Fruit fly (Drosophila melanogaster) whole organism, embryonic: Measurements from ENCODE around the gene CG17906.

ENCODE experiments used
- Asciz ChIP-seq: fragments of 200-800 bp; sonication (Bioruptor generic); optimal IDR thresholded peaks from 2 replicates; lab custom pipeline; 2017; ENCODE audit warnings: missing biosample characterization, mild to moderate bottlenecking, missing genetic modification characterization, missing genetic modification reagents
- B-H1 ChIP-seq: fragments of 200-800 bp; sonication (Bioruptor generic); IDR thresholded peaks from 3 replicates; pipeline ENCODE4 v1.3.6; 2022; ENCODE audit warnings: missing biosample characterization, missing genetic modification characterization
- CG12299 ChIP-seq: fragments of 200-800 bp; sonication (Bioruptor generic); optimal IDR thresholded peaks from 2 replicates; lab custom pipeline; 2018; ENCODE audit warnings: missing biosample characterization, mild to moderate bottlenecking, missing genetic modification characterization
- CG12769 ChIP-seq: fragments of 200-800 bp; sonication (Bioruptor generic); optimal IDR thresholded peaks from 2 replicates; lab custom pipeline; 2019; ENCODE audit warnings: missing biosample characterization, mild to moderate bottlenecking, missing genetic modification characterization, moderate library complexity
- CG14014 ChIP-seq: fragments of 200-800 bp; sonication (Bioruptor generic); IDR thresholded peaks from 2 replicates; pipeline ENCODE4 v1.3.6; 2022; ENCODE audit warnings: missing biosample characterization, missing genetic modification characterization
- CG14860 ChIP-seq: fragments of 200-800 bp; sonication (Bioruptor generic); IDR thresholded peaks from 3 replicates; pipeline ENCODE4 v1.3.6; 2022; ENCODE audit warnings: missing biosample characterization, missing genetic modification characterization; ENCODE audit not compliant: partially characterized antibody
- CG17361 ChIP-seq: fragments of 200-800 bp; sonication (Bioruptor generic); IDR thresholded peaks from 3 replicates; pipeline ENCODE4 v1.3.6; 2022; ENCODE audit warnings: missing biosample characterization, missing genetic modification characterization
- CG17912 ChIP-seq: fragments of 200-800 bp; sonication (Bioruptor generic); optimal IDR thresholded peaks from 2 replicates; lab custom pipeline; 2018; ENCODE audit warnings: missing biosample characterization, mild to moderate bottlenecking, missing genetic modification characterization
- CG18011 ChIP-seq: fragments of 200-800 bp; sonication (Bioruptor generic); optimal IDR thresholded peaks from 2 replicates; lab custom pipeline; 2017; ENCODE audit warnings: missing biosample characterization, missing genetic modification characterization, mild to moderate bottlenecking, moderate library complexity, missing genotype
- CG1832 ChIP-seq: fragments of 200-800 bp; sonication (Bioruptor generic); optimal IDR thresholded peaks from 2 replicates; lab custom pipeline; 2017; ENCODE audit warnings: missing biosample characterization, mild to moderate bottlenecking, missing genetic modification characterization, inconsistent platforms
- CG2120 ChIP-seq: fragments of 200-800 bp; sonication (Bioruptor generic); optimal IDR thresholded peaks from 3 replicates; lab custom pipeline; 2016; ENCODE audit warnings: missing biosample characterization, missing genetic modification characterization
- CG31365 ChIP-seq: fragments of 200-800 bp; sonication (Bioruptor generic); optimal IDR thresholded peaks from 2 replicates; lab custom pipeline; 2018; ENCODE audit warnings: missing biosample characterization, mild to moderate bottlenecking, missing genetic modification characterization
- CG4617 ChIP-seq: fragments of 200-800 bp; sonication (Bioruptor generic); optimal IDR thresholded peaks from 3 replicates; lab custom pipeline; 2016; ENCODE audit warnings: missing biosample characterization, missing genetic modification characterization, borderline replicate concordance
- CG4854 ChIP-seq: fragments of 200-800 bp; sonication (Bioruptor generic); optimal IDR thresholded peaks from 2 replicates; lab custom pipeline; 2016; ENCODE audit warnings: missing biosample characterization, missing genetic modification characterization, inconsistent platforms
- CG6683 ChIP-seq: fragments of 200-800 bp; sonication (Bioruptor generic); optimal IDR thresholded peaks from 2 replicates; lab custom pipeline; 2017; ENCODE audit warnings: missing biosample characterization, mild to moderate bottlenecking, missing genetic modification characterization, missing genetic modification reagents
- CG6854 ChIP-seq: fragments of 200-800 bp; sonication (Bioruptor generic); optimal IDR thresholded peaks from 3 replicates; lab custom pipeline; 2017; ENCODE audit warnings: missing biosample characterization, mild to moderate bottlenecking, missing genetic modification characterization
- CG7556 ChIP-seq: fragments of 200-800 bp; sonication (Bioruptor generic); optimal IDR thresholded peaks from 2 replicates; lab custom pipeline; 2017; ENCODE audit warnings: missing biosample characterization, mild to moderate bottlenecking, missing genetic modification characterization
- CG8089 ChIP-seq: fragments of 200-800 bp; sonication (Bioruptor generic); optimal IDR thresholded peaks from 3 replicates; lab custom pipeline; 2016; ENCODE audit warnings: missing biosample characterization, missing genetic modification characterization
- CG8924 ChIP-seq: fragments of 200-800 bp; optimal IDR thresholded peaks from 3 replicates; lab custom pipeline; 2019; ENCODE audit warnings: missing biosample characterization, mild to moderate bottlenecking, missing genetic modification characterization, moderate library complexity
- CG8944 ChIP-seq: fragments of 200-800 bp; sonication (Bioruptor generic); optimal IDR thresholded peaks from 3 replicates; lab custom pipeline; 2016; ENCODE audit warnings: missing biosample characterization, missing genetic modification characterization
- Chrac-16 ChIP-seq: fragments of 200-800 bp; sonication (Bioruptor generic); optimal IDR thresholded peaks from 3 replicates; lab custom pipeline; 2016; ENCODE audit warnings: missing biosample characterization, missing genetic modification characterization
- Dbx ChIP-seq: fragments of 200-800 bp; sonication (Bioruptor generic); IDR thresholded peaks from 3 replicates; pipeline ENCODE4 v1.3.6; 2022; ENCODE audit warnings: missing biosample characterization, missing genetic modification characterization
- Dip2 ChIP-seq: fragments of 200-800 bp; sonication (Bioruptor generic); IDR thresholded peaks from 2 replicates; pipeline ENCODE4 v1.3.6; 2022; ENCODE audit warnings: missing biosample characterization, missing genetic modification characterization
- E2f2 ChIP-seq: fragments of 200-800 bp; sonication (Bioruptor generic); IDR thresholded peaks from 2 replicates; pipeline ENCODE4 v1.3.6; 2022; ENCODE audit warnings: missing biosample characterization, missing genetic modification characterization
- NFAT ChIP-seq: fragments of 200-800 bp; sonication (Bioruptor generic); IDR thresholded peaks from 2 replicates; pipeline ENCODE4 v1.3.6; 2022; ENCODE audit warnings: missing biosample characterization, missing genetic modification characterization
- Nf-YA ChIP-seq: fragments of 200-800 bp; sonication (Bioruptor generic); IDR thresholded peaks from 2 replicates; pipeline ENCODE4 v1.3.6; 2022; ENCODE audit warnings: missing biosample characterization, missing genetic modification characterization
- Sox102F ChIP-seq: fragments of 200-800 bp; sonication (Bioruptor generic); optimal IDR thresholded peaks from 2 replicates; lab custom pipeline; 2018; ENCODE audit warnings: missing biosample characterization, mild to moderate bottlenecking, missing genetic modification characterization, moderate library complexity
- abd-A ChIP-seq: fragments of 200-800 bp; sonication (Bioruptor generic); optimal IDR thresholded peaks from 3 replicates; lab custom pipeline; 2019; ENCODE audit warnings: missing biosample characterization, mild to moderate bottlenecking, missing genetic modification characterization, moderate library complexity
- bab2 ChIP-seq: fragments of 200-800 bp; sonication (Bioruptor generic); optimal IDR thresholded peaks from 2 replicates; lab custom pipeline; 2016; ENCODE audit warnings: missing biosample characterization, missing genetic modification characterization
- da ChIP-seq: fragments of 200-800 bp; sonication (Bioruptor generic); optimal IDR thresholded peaks from 2 replicates; lab custom pipeline; 2016; ENCODE audit warnings: missing biosample characterization, missing genetic modification characterization
- fu2 ChIP-seq: fragments of 200-800 bp; sonication (Bioruptor generic); optimal IDR thresholded peaks from 2 replicates; lab custom pipeline; 2016; ENCODE audit warnings: missing biosample characterization, missing genetic modification characterization
- gem ChIP-seq: fragments of 200-800 bp; sonication (Bioruptor generic); optimal IDR thresholded peaks from 2 replicates; lab custom pipeline; 2019; ENCODE audit warnings: missing biosample characterization, mild to moderate bottlenecking, missing genetic modification characterization, moderate library complexity
- hb ChIP-seq: fragments of 200-800 bp; sonication (Bioruptor generic); IDR thresholded peaks from 3 replicates; pipeline ENCODE4 v1.3.6; 2022; ENCODE audit warnings: missing biosample characterization, missing genetic modification characterization; ENCODE audit not compliant: partially characterized antibody
- hth ChIP-seq: fragments of >200 bp; optimal IDR thresholded peaks from 2 replicates; lab custom pipeline; 2017; ENCODE audit warnings: inconsistent platforms
- jumu ChIP-seq: fragments of 200-800 bp; sonication (Bioruptor generic); optimal IDR thresholded peaks from 3 replicates; lab custom pipeline; 2016; ENCODE audit warnings: missing biosample characterization, missing genetic modification characterization
- ken ChIP-seq: fragments of 200-800 bp; sonication (Bioruptor generic); IDR thresholded peaks from 3 replicates; pipeline ENCODE4 v1.3.6; 2022; ENCODE audit warnings: missing biosample characterization, missing genetic modification characterization
- kni ChIP-seq: fragments of 200-800 bp; sonication (Bioruptor generic); optimal IDR thresholded peaks from 3 replicates; lab custom pipeline; 2017; ENCODE audit warnings: mild to moderate bottlenecking, missing biosample characterization, missing genetic modification reagents, missing genetic modification characterization
- lov ChIP-seq, 2 experiments: fragments of 200-800 bp in 1 of 2; fragments of >200 bp in 1 of 2; sonication (Bioruptor generic) in 1 of 2; IDR thresholded peaks in 1 of 2; optimal IDR thresholded peaks in 1 of 2; 2 replicates in 1 of 2; 3 replicates in 1 of 2; pipeline versions ENCODE4 v1.3.6 to Lab custom; 2017 to 2022; ENCODE audit warnings: missing biosample characterization in 1 of 2, missing genetic modification characterization in 1 of 2
- mam ChIP-seq: fragments of 200-800 bp; sonication (Bioruptor generic); optimal IDR thresholded peaks from 3 replicates; lab custom pipeline; 2016; ENCODE audit warnings: missing biosample characterization, missing genetic modification characterization
- pan ChIP-seq, 4 experiments: fragments of >200 bp in 3 of 4; fragments of 200-800 bp in 1 of 4; sonication (Bioruptor generic) in 1 of 4; optimal IDR thresholded peaks in 3 of 4; IDR thresholded peaks in 1 of 4; 2 replicates each; pipeline versions ENCODE4 v1.3.6 to Lab custom; 2017 to 2022; ENCODE audit warnings: missing biosample characterization in 2 of 4, missing genetic modification characterization in 2 of 4, mixed read lengths in 1 of 4
- pfk ChIP-seq: fragments of 200-800 bp; sonication (Bioruptor generic); optimal IDR thresholded peaks from 2 replicates; lab custom pipeline; 2018; ENCODE audit warnings: missing biosample characterization, mild to moderate bottlenecking, missing genetic modification characterization, moderate library complexity
- pros ChIP-seq: fragments of 200-800 bp; sonication (Bioruptor generic); optimal IDR thresholded peaks from 3 replicates; lab custom pipeline; 2019; ENCODE audit warnings: missing biosample characterization, mild to moderate bottlenecking, missing genetic modification characterization, moderate library complexity
- repo ChIP-seq: fragments of 200-800 bp; sonication (Bioruptor generic); optimal IDR thresholded peaks from 2 replicates; lab custom pipeline; 2016; ENCODE audit warnings: missing biosample characterization, missing genetic modification characterization
- seq ChIP-seq: fragments of 200-800 bp; sonication (Bioruptor generic); IDR thresholded peaks from 2 replicates; pipeline ENCODE4 v1.3.6; 2022; ENCODE audit warnings: missing biosample characterization, missing genetic modification characterization
- sqz ChIP-seq: fragments of 200-800 bp; sonication (Bioruptor generic); optimal IDR thresholded peaks from 3 replicates; lab custom pipeline; 2018; ENCODE audit warnings: missing biosample characterization, mild to moderate bottlenecking, missing genetic modification characterization
- sr ChIP-seq: fragments of 200-800 bp; sonication (Bioruptor generic); IDR thresholded peaks from 3 replicates; pipeline ENCODE4 v1.3.6; 2022; ENCODE audit warnings: missing biosample characterization, missing genetic modification characterization
- tin ChIP-seq: fragments of 200-800 bp; sonication (Bioruptor generic); optimal IDR thresholded peaks from 3 replicates; lab custom pipeline; 2016; ENCODE audit warnings: missing biosample characterization, missing genetic modification characterization
- ttk ChIP-seq: fragments of 200-800 bp; sonication (Bioruptor generic); IDR thresholded peaks from 2 replicates; pipeline ENCODE4 v2.1.2; 2022; ENCODE audit warnings: missing biosample characterization, missing genetic modification characterization

CG17906 gene

dm6 chr2L:8982584-8983302 lies 11.4 kb upstream of the CG17906 start (continued):
- TF ChIP-seq pros (GFP tag; lab: Kevin White, UChicago) (no peak), CG4617 (GFP tag; lab: Kevin White, UChicago) (no peak), CG8089 (peak; percentile 13), gem (tag; lab: Kevin White, UChicago) (peak; percentile 75), repo (no peak), CG18011 (GFP tag; lab: Kevin White, UChicago) (peak; percentile 2), sqz (GFP tag; lab: Kevin White, UChicago) (peak; percentile 49), CG17912 (GFP tag; lab: Kevin White, UChicago) (no peak), bab2 (GFP tag; lab: Kevin White, UChicago) (peak; percentile 53), CG8924 (no peak), Sox102F (peak; percentile 69), Nf-YA (no peak), da (GFP tag; lab: Kevin White, UChicago) (no peak), CG2120 (peak; percentile 49), CG4854 (no peak), CG8944 (GFP tag; lab: Kevin White, UChicago) (peak; percentile 13), ken (GFP tag; lab: Robert Waterston, UW) (no peak), Chrac-16 (peak; percentile 27), CG6854 (GFP tag; lab: Kevin White, UChicago) (peak; percentile 30), ttk (peak; percentile 33; the same call in 1 of the 2 replicates), NFAT (GFP tag; lab: Robert Waterston, UW) (peak; percentile 28; the same call in 1 of the 2 replicates), kni (GFP tag; lab: Kevin White, UChicago) (no peak), CG6683 (GFP tag; lab: Kevin White, UChicago) (peak; percentile 4), tin (peak; percentile 5), CG14014 (peak; percentile 52; the same call in 1 of the 2 replicates), CG12299 (tag; lab: Kevin White, UChicago) (peak; percentile 40), hb (no peak), fu2 (no peak), pfk (GFP tag; lab: Kevin White, UChicago) (no peak), Dbx (peak; percentile 31; the same call in 1 of the 3 replicates), seq (GFP tag; lab: Robert Waterston, UW) (peak; percentile 32; the same call in 1 of the 2 replicates), abd-A (tag; lab: Kevin White, UChicago) (peak; percentile 3), CG1832 (no peak), sr (GFP tag; lab: Robert Waterston, UW) (no peak), CG7556 (GFP tag; lab: Kevin White, UChicago) (peak; percentile 40), Dip2 (no peak), CG12769 (tag; lab: Kevin White, UChicago) (no peak), B-H1 (GFP tag; lab: Robert Waterston, UW) (0 out of 3 replicates have a peak, but pooled peaks have one; percentile 24), mam (GFP tag; lab: Kevin White, UChicago) (peak; percentile 42), pan (optimal IDR thresholded peaks at IDR 0.05; lab: Kevin White, UChicago) (no peak), pan (GFP tag; optimal IDR thresholded peaks at IDR 0.05 in 1 of 2, IDR thresholded peaks at IDR 0.05 in 1 of 2) (peak in 1 of 2 experiments; percentile 60), hth (lab: Kevin White, UChicago) (no peak), CG31365 (tag; lab: Kevin White, UChicago) (no peak), CG17361 (peak; percentile 63; the same call in 2 of the 3 replicates), lov (optimal IDR thresholded peaks at IDR 0.05; lab: Kevin White, UChicago) (no peak), lov (GFP tag; IDR thresholded peaks at IDR 0.05; lab: Robert Waterston, UW) (no peak), CG14860 (GFP tag; lab: Robert Waterston, UW) (no peak), jumu (no peak), E2f2 (peak; percentile 54; the same call in 1 of the 2 replicates), Asciz (GFP tag; lab: Kevin White, UChicago) (peak; percentile 49)
